In the genomic region with DNA sequence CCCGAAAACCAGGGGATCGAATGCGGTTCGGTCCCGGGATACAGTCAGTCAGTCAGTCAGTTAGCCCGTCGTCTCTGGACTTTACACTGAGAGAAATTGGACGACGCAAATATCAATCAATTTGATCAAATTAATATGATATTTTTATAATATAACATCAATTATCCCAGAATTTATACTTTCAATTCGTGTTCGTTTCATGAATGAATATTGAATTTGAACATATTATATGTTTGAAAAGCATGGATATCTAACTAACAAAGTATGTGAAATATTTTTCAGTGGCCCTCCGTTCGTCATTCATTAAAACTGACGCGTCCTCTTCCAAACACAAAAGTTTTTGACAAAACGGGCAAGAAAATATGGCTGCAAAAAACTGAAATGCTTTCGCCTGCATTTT, we compare ENCODE assay signal across 1 fruit fly cellular context.
TF ChIP-seq lines count a peak whose summit lies in the region.

No protein-coding gene starts in this region.

TF ChIP-seq in whole organism, embryonic, 481 proteins besides CTCF, POLR2A, EP300 and RAD21 (continued from another document):
- TF ChIP-seq oc (tag; optimal IDR thresholded peaks at IDR 0.05; lab: Kevin White, UChicago) (no peak), her (GFP tag; optimal IDR thresholded peaks at IDR 0.05; lab: Kevin White, UChicago) (no peak), nmo (GFP tag; optimal IDR thresholded peaks at IDR 0.05; lab: Kevin White, UChicago) (peak; percentile 21), Oli (tag; optimal IDR thresholded peaks at IDR 0.05; lab: Kevin White, UChicago) (peak; percentile 27), Sox102F (GFP tag; optimal IDR thresholded peaks at IDR 0.05; lab: Kevin White, UChicago) (peak; percentile 50), CG10321 (GFP tag; IDR thresholded peaks at IDR 0.05; lab: Robert Waterston, UW) (no peak), CG12391 (tag; optimal IDR thresholded peaks at IDR 0.05; lab: Kevin White, UChicago) (peak; percentile 2), fd96Cb (tag; optimal IDR thresholded peaks at IDR 0.05; lab: Kevin White, UChicago) (no peak), Max (GFP tag; optimal IDR thresholded peaks at IDR 0.05; lab: Kevin White, UChicago) (no peak), grau (tag; optimal IDR thresholded peaks at IDR 0.05; lab: Kevin White, UChicago) (peak; percentile 35), CG2202 (tag; optimal IDR thresholded peaks at IDR 0.05; lab: Kevin White, UChicago) (no peak), CG18011 (GFP tag; optimal IDR thresholded peaks at IDR 0.05; lab: Kevin White, UChicago) (no peak), CoRest (tag; optimal IDR thresholded peaks at IDR 0.05; lab: Kevin White, UChicago) (peak; percentile 6), dpn (GFP tag; optimal IDR thresholded peaks at IDR 0.05; lab: Kevin White, UChicago) (peak in 1 of 2 experiments; percentile 3), CG18262 (tag; optimal IDR thresholded peaks at IDR 0.05; lab: Kevin White, UChicago) (no peak), BEAF-32 (GFP tag; optimal IDR thresholded peaks at IDR 0.05; lab: Kevin White, UChicago) (no peak), bab2 (GFP tag; optimal IDR thresholded peaks at IDR 0.05; lab: Kevin White, UChicago) (no peak), eve (GFP tag; optimal IDR thresholded peaks at IDR 0.05; lab: Kevin White, UChicago) (no peak)
